Fruit fly (Drosophila melanogaster): Measurements from ENCODE around the gene Smyd4-2.

Smyd4-2 gene

DNA sequence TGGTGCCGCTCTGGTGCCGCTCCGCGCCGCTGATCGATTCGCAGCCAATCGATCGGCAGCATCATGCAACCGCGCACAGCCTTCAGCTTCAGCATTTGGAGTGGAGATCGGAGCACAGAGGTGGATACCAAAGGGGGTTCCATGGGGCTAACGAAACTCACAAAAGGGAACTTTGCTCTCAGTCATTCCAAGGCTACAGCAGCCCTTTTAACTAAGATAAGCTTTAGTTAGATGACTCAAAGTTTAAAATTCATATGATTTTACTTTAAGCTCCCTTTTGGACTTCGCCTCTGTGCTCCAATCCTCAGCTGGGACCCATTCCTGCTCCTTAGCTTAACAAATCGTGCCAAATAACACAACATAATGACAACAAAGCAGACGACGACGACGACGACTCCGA is 18.7 kb upstream of the Smyd4-2 start (continued):
- TF ChIP-seq CG33213 (GFP tag; optimal IDR thresholded peaks at IDR 0.05): no peak
- no peak for TF ChIP-seq aop (GFP tag; IDR thresholded peaks at IDR 0.05)
- no peak for TF ChIP-seq CG33557 (GFP tag; optimal IDR thresholded peaks at IDR 0.05)
- no peak for TF ChIP-seq chm (GFP tag; IDR thresholded peaks at IDR 0.05)
- no peak for TF ChIP-seq chn (GFP tag; optimal IDR thresholded peaks at IDR 0.05)

DNA sequence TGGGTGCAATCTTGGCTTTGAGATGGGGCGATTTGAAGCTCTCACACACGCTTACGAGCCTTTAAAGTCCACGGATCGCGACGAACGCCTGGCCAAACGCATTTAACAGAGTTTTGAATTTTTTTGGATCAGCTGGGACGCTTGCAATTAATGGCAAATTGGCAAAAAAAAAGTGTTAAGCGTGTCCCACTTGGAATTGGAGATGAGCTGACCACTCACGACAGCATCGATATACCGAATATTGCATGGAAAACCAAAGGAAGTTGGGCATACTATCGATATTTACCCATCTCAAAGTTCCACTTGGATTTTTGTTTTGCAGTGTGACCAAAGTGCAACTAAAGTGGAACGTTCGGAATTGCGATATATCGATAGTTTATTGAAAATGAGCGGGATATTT is 15.6 kb upstream of the Smyd4-2 start, which contains the start of gene ArfGAP1:
Gene ArfGAP1 (minus strand): TSS at position 240 of the 400 bp plus-strand sequence.
- TF ChIP-seq Antp (GFP tag; optimal IDR thresholded peaks at IDR 0.05) (no peak), Atf-2 (GFP tag; optimal IDR thresholded peaks at IDR 0.05) (no peak), Hsf (GFP tag; optimal IDR thresholded peaks at IDR 0.05) (no peak), E2f2 (GFP tag; IDR thresholded peaks at IDR 0.05) (peak; percentile 95), bbx (GFP tag; IDR thresholded peaks at IDR 0.05; ENCODE audit: partially characterized antibody) (peak; percentile 97), Poxn (GFP tag; IDR thresholded peaks at IDR 0.05) (no peak), Doc2 (GFP tag; IDR thresholded peaks at IDR 0.05) (no peak), Sox102F (GFP tag; optimal IDR thresholded peaks at IDR 0.05) (no peak), Xbp1 (GFP tag; optimal IDR thresholded peaks at IDR 0.05) (peak; percentile 15), C15 (GFP tag; IDR thresholded peaks at IDR 0.05) (no peak), Scr (GFP tag; IDR thresholded peaks at IDR 0.05; ENCODE audit: partially characterized antibody) (peak; percentile 96), Dbx (GFP tag; IDR thresholded peaks at IDR 0.05) (peak; percentile 35; the same call in 1 of the 3 replicates), CG9876 (GFP tag; optimal IDR thresholded peaks at IDR 0.05) (no peak), peb (GFP tag; IDR thresholded peaks at IDR 0.05) (no peak), insv (GFP tag; optimal IDR thresholded peaks at IDR 0.05) (peak in 1 of 2 experiments; percentile 89), H2.0 (GFP tag; IDR thresholded peaks at IDR 0.05) (no peak), ci (GFP tag; IDR thresholded peaks at IDR 0.05) (0 out of 3 replicates have a peak, but pooled peaks have one; percentile 42), Med (GFP tag) (peak; percentile 23), tna (GFP tag; IDR thresholded peaks at IDR 0.05; ENCODE audit: partially characterized antibody) (peak; percentile 90), gsb-n (tag; optimal IDR thresholded peaks at IDR 0.05) (no peak), pnt (GFP tag; optimal IDR thresholded peaks at IDR 0.05) (no peak), CG14710 (tag; optimal IDR thresholded peaks at IDR 0.05) (peak; percentile 10), tin (GFP tag; optimal IDR thresholded peaks at IDR 0.05) (no peak), HLH3B (GFP tag; IDR thresholded peaks at IDR 0.05) (no peak), CG4328 (GFP tag; optimal IDR thresholded peaks at IDR 0.05) (no peak), fru (optimal IDR thresholded peaks at IDR 0.05) (no peak), HHEX (GFP tag; optimal IDR thresholded peaks at IDR 0.05) (no peak), al (GFP tag; IDR thresholded peaks at IDR 0.05) (no peak), hb (GFP tag; IDR thresholded peaks at IDR 0.05; ENCODE audit: partially characterized antibody) (peak; percentile 91), CG30020 (tag; optimal IDR thresholded peaks at IDR 0.05) (no peak), CG9932 (GFP tag; IDR thresholded peaks at IDR 0.05) (peak; percentile 83), ato (GFP tag; IDR thresholded peaks at IDR 0.05; ENCODE audit: partially characterized antibody) (peak; percentile 92), Max (GFP tag; optimal IDR thresholded peaks at IDR 0.05) (no peak), inv (GFP tag; IDR thresholded peaks at IDR 0.05; ENCODE audit: partially characterized antibody) (peak; percentile 94), lilli (GFP tag; optimal IDR thresholded peaks at IDR 0.05) (peak; percentile 3), gfzf (GFP tag; optimal IDR thresholded peaks at IDR 0.05) (peak; percentile 43), Elba2 (GFP tag; optimal IDR thresholded peaks at IDR 0.05) (peak; percentile 56), CG7963 (GFP tag; IDR thresholded peaks at IDR 0.05; ENCODE audit: partially characterized antibody) (peak; percentile 95), CG3847 (GFP tag; IDR thresholded peaks at IDR 0.05) (peak; percentile 53), sna (GFP tag; IDR thresholded peaks at IDR 0.05; ENCODE audit: partially characterized antibody) (peak; percentile 96), vnd (GFP tag; IDR thresholded peaks at IDR 0.05; ENCODE audit: partially characterized antibody) (peak; percentile 92), CG7839 (tag; optimal IDR thresholded peaks at IDR 0.05) (no peak), CG4360 (GFP tag; IDR thresholded peaks at IDR 0.05) (no peak), nau (GFP tag; optimal IDR thresholded peaks at IDR 0.05) (no peak), Dll (GFP tag; IDR thresholded peaks at IDR 0.05; ENCODE audit: partially characterized antibody) (peak; percentile 97)
